Fruit fly (Drosophila melanogaster): ENCODE results near the gene CG18641.

CG18641 gene

dm6 chr2L:2390589-2390988 is 24.5 kb downstream of the CG18641 start, which contains the start of gene CG43750:
CG43750 (minus strand) TSS chr2L:2390689.
- TF ChIP-seq CG32006 (GFP tag; optimal IDR thresholded peaks at IDR 0.05) (no peak), CG9139 (GFP tag; optimal IDR thresholded peaks at IDR 0.05) (no peak), CG3032 (tag; optimal IDR thresholded peaks at IDR 0.05) (no peak), CG31627 (GFP tag; optimal IDR thresholded peaks at IDR 0.05) (no peak), Blimp-1 (GFP tag; optimal IDR thresholded peaks at IDR 0.05) (no peak), CG6808 (GFP tag; optimal IDR thresholded peaks at IDR 0.05) (no peak), Lpt (GFP tag; optimal IDR thresholded peaks at IDR 0.05) (no peak), CG11294 (GFP tag; IDR thresholded peaks at IDR 0.05) (no peak), CG7368 (GFP tag; optimal IDR thresholded peaks at IDR 0.05) (no peak), dac (GFP tag; optimal IDR thresholded peaks at IDR 0.05) (no peak), CG6276 (GFP tag; optimal IDR thresholded peaks at IDR 0.05) (no peak), CG1621 (tag; optimal IDR thresholded peaks at IDR 0.05) (no peak)

dm6 chr2L:2385692-2386091 is 29.4 kb downstream of the CG18641 start, which contains the start of gene CG3557:
CG3557 (minus strand) TSS chr2L:2385792.
- TF ChIP-seq spab (GFP tag; optimal IDR thresholded peaks at IDR 0.05) (no peak), Smox (GFP tag; optimal IDR thresholded peaks at IDR 0.05) (no peak), CG9139 (GFP tag; optimal IDR thresholded peaks at IDR 0.05) (no peak), CG6276 (GFP tag; optimal IDR thresholded peaks at IDR 0.05) (no peak), CG16779 (tag; optimal IDR thresholded peaks at IDR 0.05) (no peak), CG7368 (GFP tag; optimal IDR thresholded peaks at IDR 0.05) (no peak), CG32006 (GFP tag; optimal IDR thresholded peaks at IDR 0.05) (no peak), pdm3 (GFP tag; optimal IDR thresholded peaks at IDR 0.05) (no peak), svp (GFP tag) (no peak), Eip78C (GFP tag) (no peak), CG3919 (GFP tag; optimal IDR thresholded peaks at IDR 0.05) (no peak), lz (GFP tag; optimal IDR thresholded peaks at IDR 0.05) (no peak), Lpt (GFP tag; optimal IDR thresholded peaks at IDR 0.05) (no peak), fd85E (GFP tag; optimal IDR thresholded peaks at IDR 0.05) (no peak), Sox14 (GFP tag; optimal IDR thresholded peaks at IDR 0.05) (no peak), OdsH (GFP tag; optimal IDR thresholded peaks at IDR 0.05) (no peak), CG31627 (GFP tag; optimal IDR thresholded peaks at IDR 0.05) (no peak)

DNA sequence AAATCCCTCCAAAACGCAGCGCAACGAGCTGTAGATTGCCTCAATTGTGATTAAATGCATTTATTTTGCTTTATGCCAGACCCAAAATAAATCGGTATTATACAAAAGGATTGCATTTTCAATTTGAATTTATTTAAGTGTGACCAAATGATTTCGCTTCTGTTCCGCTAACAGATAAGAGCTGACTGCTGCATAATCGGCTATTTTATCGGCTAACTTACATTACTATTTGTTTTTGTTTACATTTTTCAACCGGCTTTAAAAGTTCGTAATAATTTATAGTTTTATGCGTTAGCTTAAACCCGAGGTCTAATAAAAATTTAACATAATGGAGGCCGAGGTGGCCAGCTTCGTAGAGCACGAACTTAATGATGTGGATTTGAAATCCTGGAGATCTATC is 32.2 kb downstream of the CG18641 start, which contains the start of gene PIG-Wa:
TSS of gene PIG-Wa (plus strand) at position 232 of the 400 bp plus-strand sequence.
- no peak for TF ChIP-seq achi (GFP tag; optimal IDR thresholded peaks at IDR 0.05)
- no peak for TF ChIP-seq dac (GFP tag; optimal IDR thresholded peaks at IDR 0.05)
- TF ChIP-seq Sox14 (GFP tag; optimal IDR thresholded peaks at IDR 0.05), result peak; percentile 27
- peak; percentile 90 for TF ChIP-seq fkh (GFP tag; optimal IDR thresholded peaks at IDR 0.05)
- TF ChIP-seq Hr39 (GFP tag; optimal IDR thresholded peaks at IDR 0.05), result no peak
- no peak for TF ChIP-seq Ets21C (GFP tag; optimal IDR thresholded peaks at IDR 0.05)

- TF ChIP-seq CG16779 (tag; optimal IDR thresholded peaks at IDR 0.05) (peak; percentile 88), Sox14 (GFP tag; optimal IDR thresholded peaks at IDR 0.05) (peak; percentile 94), achi (GFP tag; optimal IDR thresholded peaks at IDR 0.05) (peak; percentile 90), CG6854 (GFP tag; optimal IDR thresholded peaks at IDR 0.05) (peak; percentile 83), CG34406 (GFP tag; optimal IDR thresholded peaks at IDR 0.05) (peak; percentile 95), CG6808 (GFP tag; optimal IDR thresholded peaks at IDR 0.05) (peak; percentile 88), CG10631 (GFP tag; optimal IDR thresholded peaks at IDR 0.05) (peak; percentile 95), Sox15 (GFP tag; optimal IDR thresholded peaks at IDR 0.05) (peak; percentile 96), CG8632 (GFP tag; optimal IDR thresholded peaks at IDR 0.05) (peak; percentile 93), vri (GFP tag; optimal IDR thresholded peaks at IDR 0.05) (no peak), CG1621 (tag; optimal IDR thresholded peaks at IDR 0.05) (peak; percentile 97), ss (GFP tag; optimal IDR thresholded peaks at IDR 0.05) (peak in 1 of 2 experiments; percentile 92), Eip75B (GFP tag; optimal IDR thresholded peaks at IDR 0.05) (peak; percentile 89), Lpt (GFP tag; optimal IDR thresholded peaks at IDR 0.05) (peak; percentile 89), spab (GFP tag; optimal IDR thresholded peaks at IDR 0.05) (peak; percentile 89), CG3032 (tag; optimal IDR thresholded peaks at IDR 0.05) (peak; percentile 98), OdsH (GFP tag; optimal IDR thresholded peaks at IDR 0.05) (peak; percentile 96), Hr38 (GFP tag; optimal IDR thresholded peaks at IDR 0.05) (no peak), Smox (GFP tag; optimal IDR thresholded peaks at IDR 0.05) (peak; percentile 92), Met (GFP tag; optimal IDR thresholded peaks at IDR 0.05) (peak; percentile 91), eg (GFP tag; IDR thresholded peaks at IDR 0.05) (peak; percentile 99), fkh (GFP tag; optimal IDR thresholded peaks at IDR 0.05) (peak; percentile 46), dsx (GFP tag; optimal IDR thresholded peaks at IDR 0.05; ENCODE audit: poor library complexity, severe bottlenecking) (peak; percentile 95), CG11902 (GFP tag; optimal IDR thresholded peaks at IDR 0.05) (peak; percentile 93), CG4318 (GFP tag; optimal IDR thresholded peaks at IDR 0.05) (peak; percentile 89), Eip78C (GFP tag) (peak; percentile 98), topi (GFP tag; optimal IDR thresholded peaks at IDR 0.05) (peak; percentile 90), Hr39 (GFP tag; optimal IDR thresholded peaks at IDR 0.05) (peak; percentile 90), CG32006 (GFP tag; optimal IDR thresholded peaks at IDR 0.05) (peak; percentile 95), Blimp-1 (GFP tag; optimal IDR thresholded peaks at IDR 0.05) (peak; percentile 84), CG11294 (GFP tag; IDR thresholded peaks at IDR 0.05) (peak; percentile 96), svp (GFP tag) (peak; percentile 97), lz (GFP tag; optimal IDR thresholded peaks at IDR 0.05) (peak; percentile 95), CG3919 (GFP tag; optimal IDR thresholded peaks at IDR 0.05) (peak; percentile 91)
These were observed 34.3 kb downstream of the CG18641 start, which contains the start of gene Eogt for dm6 chr2L:2380805-2381204. Eogt (plus strand) TSS chr2L:2381097.
